In the genomic region with DNA sequence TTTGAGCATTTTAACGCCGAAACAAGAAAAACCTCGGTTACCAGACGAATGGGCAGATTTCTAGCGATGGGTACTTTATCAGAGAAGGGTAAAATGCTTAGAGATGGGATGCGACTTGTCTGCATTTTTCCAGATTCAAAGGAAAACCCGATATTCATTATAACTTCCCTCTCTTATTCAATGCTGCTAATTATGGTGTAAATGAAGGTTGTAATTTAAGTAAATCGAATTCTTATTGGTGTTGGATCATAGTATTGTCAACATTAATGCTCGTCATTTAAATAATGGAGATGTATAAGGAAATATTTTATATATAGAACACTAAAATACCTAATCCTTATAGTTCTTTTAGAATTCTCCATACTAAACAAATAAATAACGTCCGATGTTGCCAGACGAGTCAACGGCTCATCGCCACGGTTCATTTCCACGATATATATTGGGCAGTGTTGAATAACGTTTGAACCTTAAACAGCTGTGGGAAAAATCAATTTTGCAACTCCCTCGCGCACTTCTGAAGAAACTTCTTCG, we compare ENCODE assay signal across 1 fruit fly cellular context.
TF ChIP-seq lines count a peak whose summit lies in the region.

A gene (minus strand): TSS at position 77 of the 531 bp plus-strand sequence.
A gene (plus strand): TSS at position 440 of the 531 bp plus-strand sequence.

TF ChIP-seq in whole organism, embryonic, 481 proteins besides CTCF, POLR2A, EP300 and RAD21 (continued from another document):
- TF ChIP-seq CG11456 (GFP tag; IDR thresholded peaks at IDR 0.05; lab: Robert Waterston, UW): peak; percentile 87
- TF ChIP-seq CG4617 (GFP tag; optimal IDR thresholded peaks at IDR 0.05; lab: Kevin White, UChicago; ENCODE audit: borderline replicate concordance): peak; percentile 94
- peak; percentile 68 for TF ChIP-seq unpg (GFP tag; optimal IDR thresholded peaks at IDR 0.05; lab: Kevin White, UChicago)
- TF ChIP-seq her (GFP tag; optimal IDR thresholded peaks at IDR 0.05; lab: Kevin White, UChicago): peak; percentile 58
- TF ChIP-seq tio (GFP tag; optimal IDR thresholded peaks at IDR 0.05; lab: Kevin White, UChicago): peak; percentile 89
- TF ChIP-seq CG15479 (GFP tag; optimal IDR thresholded peaks at IDR 0.05; lab: Kevin White, UChicago): no peak
- TF ChIP-seq CG8290 (GFP tag; optimal IDR thresholded peaks at IDR 0.05; lab: Kevin White, UChicago): peak; percentile 70
- peak; percentile 46 to 69 for TF ChIP-seq CG8290 (tag; optimal IDR thresholded peaks at IDR 0.05; lab: Kevin White, UChicago)
- TF ChIP-seq CG9932 (GFP tag; IDR thresholded peaks at IDR 0.05; lab: Robert Waterston, UW): peak; percentile 94
- TF ChIP-seq kni (GFP tag; optimal IDR thresholded peaks at IDR 0.05; lab: Kevin White, UChicago): peak; percentile 52
- peak in 1 of 2 experiments; percentile 44 for TF ChIP-seq Eip74EF (GFP tag; optimal IDR thresholded peaks at IDR 0.05; lab: Kevin White, UChicago)
- TF ChIP-seq ara (GFP tag; IDR thresholded peaks at IDR 0.05; lab: Robert Waterston, UW): no peak
- TF ChIP-seq CG12391 (tag; optimal IDR thresholded peaks at IDR 0.05; lab: Kevin White, UChicago): peak; percentile 88
- TF ChIP-seq hb (GFP tag; IDR thresholded peaks at IDR 0.05; lab: Robert Waterston, UW; ENCODE audit: partially characterized antibody): peak; percentile 72; the same call in 2 of the 3 replicates
- TF ChIP-seq CG17829 (tag; optimal IDR thresholded peaks at IDR 0.05; lab: Kevin White, UChicago): peak; percentile 78
- peak; percentile 77 for TF ChIP-seq fd3F (GFP tag; optimal IDR thresholded peaks at IDR 0.05; lab: Kevin White, UChicago)
- TF ChIP-seq cato (GFP tag; optimal IDR thresholded peaks at IDR 0.05; lab: Kevin White, UChicago; ENCODE audit: borderline replicate concordance): peak; percentile 74
- TF ChIP-seq CG10366 (GFP tag; IDR thresholded peaks at IDR 0.05; lab: Robert Waterston, UW): peak; percentile 83
- TF ChIP-seq MTF-1 (GFP tag; optimal IDR thresholded peaks at IDR 0.05; lab: Kevin White, UChicago; ENCODE audit: borderline replicate concordance): no peak
- peak; percentile 87 for TF ChIP-seq ken (GFP tag; IDR thresholded peaks at IDR 0.05; lab: Robert Waterston, UW)
- peak; percentile 65 for TF ChIP-seq Doc3 (GFP tag; IDR thresholded peaks at IDR 0.05; lab: Robert Waterston, UW; ENCODE audit: partially characterized antibody)
- peak; percentile 91 for TF ChIP-seq Dip3 (GFP tag; optimal IDR thresholded peaks at IDR 0.05; lab: Kevin White, UChicago)
